Worm (Caenorhabditis elegans): Measurements from ENCODE around the gene irld-48.

DNA sequence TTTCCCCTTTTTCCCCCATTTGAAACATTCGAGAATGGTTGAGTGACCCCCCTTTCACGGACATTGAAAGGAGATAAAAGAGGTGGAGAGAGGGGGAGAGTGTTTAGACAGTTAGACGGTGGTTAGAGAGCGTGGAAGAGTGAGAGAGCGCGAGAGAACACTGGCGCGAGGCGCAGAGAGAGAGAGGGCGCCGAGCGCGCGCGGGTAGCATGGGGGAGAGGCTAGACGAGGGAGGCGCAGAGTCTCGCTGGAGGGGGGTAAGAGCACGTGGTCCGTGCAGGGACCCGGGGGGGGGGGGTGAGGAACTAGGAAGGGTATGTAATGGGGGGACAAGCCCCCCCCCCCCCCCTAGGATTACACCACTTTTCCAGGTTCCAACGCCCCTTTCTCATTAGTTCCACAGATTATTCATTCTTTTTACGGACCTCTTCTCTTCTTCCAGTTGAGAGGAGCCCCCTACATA is 18.1 kb downstream of the irld-48 start:
- peak; percentile 95 for TF ChIP-seq mab-5 (tag; optimal IDR thresholded peaks at IDR 0.05)
- TF ChIP-seq lsy-2 (tag; optimal IDR thresholded peaks at IDR 0.05), result peak; percentile 90 to 93
- no peak for TF ChIP-seq dmd-4 (tag; optimal IDR thresholded peaks at IDR 0.05)
- TF ChIP-seq skn-1 (tag; optimal IDR thresholded peaks at IDR 0.05), result no peak
- TF ChIP-seq lin-39 (tag; optimal IDR thresholded peaks at IDR 0.05), result no peak
- peak; percentile 71 for TF ChIP-seq ztf-11 (tag; optimal IDR thresholded peaks at IDR 0.05)
